Worm (Caenorhabditis elegans): ENCODE data around the gene nhr-207.
A peak's percentile ranks its signal among the peaks of the same experiment; 100 is the strongest.

DNA sequence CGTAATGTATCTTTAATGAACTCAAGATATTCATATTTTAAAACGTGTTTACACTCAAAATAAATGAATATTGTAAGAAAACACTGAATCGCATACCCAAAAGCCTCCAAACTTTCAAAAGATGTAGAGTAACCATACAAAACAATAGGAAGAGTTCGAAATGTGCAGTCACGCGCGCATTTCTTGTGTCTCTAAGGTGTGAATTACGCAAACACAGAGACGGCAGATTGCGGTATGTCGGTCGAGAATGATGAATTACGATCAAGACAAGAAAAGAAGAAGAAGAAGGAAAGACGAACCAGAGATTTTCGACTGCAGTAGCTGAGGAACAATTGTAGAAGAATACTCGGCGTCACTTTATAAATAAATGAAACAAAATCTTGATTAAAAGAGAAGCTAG is 15.5 kb downstream of the nhr-207 start, which contains the start of gene lhpp-1:
- TF ChIP-seq unc-130 (tag; optimal IDR thresholded peaks at IDR 0.05) (no peak), ces-1 (GFP tag; optimal IDR thresholded peaks at IDR 0.05) (no peak), rnt-1 (tag; optimal IDR thresholded peaks at IDR 0.05) (peak; percentile 19), irx-1 (tag; optimal IDR thresholded peaks at IDR 0.05) (no peak), fkh-10 (GFP tag; optimal IDR thresholded peaks at IDR 0.05) (no peak), mep-1 (tag; optimal IDR thresholded peaks at IDR 0.05) (no peak), lsy-2 (tag; optimal IDR thresholded peaks at IDR 0.05) (peak in 1 of 2 experiments; percentile 20), snu-23 (GFP tag; optimal IDR thresholded peaks at IDR 0.05) (peak; percentile 6), egl-27 (tag; optimal IDR thresholded peaks at IDR 0.05) (no peak), ama-1 (optimal IDR thresholded peaks at IDR 0.05) (no peak), dsc-1 (tag; optimal IDR thresholded peaks at IDR 0.05) (no peak), nhr-76 (tag; optimal IDR thresholded peaks at IDR 0.05) (no peak), lin-39 (tag; optimal IDR thresholded peaks at IDR 0.05) (no peak)

Measured in whole organism, L1 larva.